Worm (Caenorhabditis elegans) whole organism, late embryonic: Measurements from ENCODE around the gene fbxb-104.
A peak's percentile ranks its signal among the peaks of the same experiment; 100 is the strongest.

Experiments used
- C08G9.2 ChIP-seq: sonication (generic microtip); optimal IDR thresholded peaks from 2 replicates; lab custom pipeline; 2016; ENCODE audit warnings: mild to moderate bottlenecking, missing genetic modification characterization, moderate library complexity, missing compliant biosample characterization
- K02D7.2 ChIP-seq: sonication (generic microtip); optimal IDR thresholded peaks from 2 replicates; lab custom pipeline; 2017; ENCODE audit warnings: mild to moderate bottlenecking, missing genetic modification characterization, missing compliant biosample characterization
- ahr-1 ChIP-seq: sonication (generic microtip); optimal IDR thresholded peaks from 2 replicates; lab custom pipeline; 2016; ENCODE audit warnings: missing genetic modification characterization, missing compliant biosample characterization
- ama-1 ChIP-seq: fragments of 150-350 bp; optimal IDR thresholded peaks from 2 replicates; lab custom pipeline; 2014
- ceh-14 ChIP-seq: sonication (generic microtip); optimal IDR thresholded peaks from 2 replicates; lab custom pipeline; 2016; ENCODE audit warnings: missing genotype, missing genetic modification characterization, missing compliant biosample characterization
- ceh-18 ChIP-seq: sonication (generic microtip); optimal IDR thresholded peaks from 2 replicates; lab custom pipeline; 2016; ENCODE audit warnings: missing genetic modification characterization, missing compliant biosample characterization
- ceh-19 ChIP-seq: fragments of 200-800 bp; sonication (Bioruptor generic); optimal IDR thresholded peaks from 2 replicates; lab custom pipeline; 2018; ENCODE audit warnings: mild to moderate bottlenecking, missing genetic modification characterization, missing compliant biosample characterization
- ceh-24 ChIP-seq: sonication (generic microtip); optimal IDR thresholded peaks from 2 replicates; lab custom pipeline; 2016; ENCODE audit warnings: mild to moderate bottlenecking, missing genetic modification characterization, missing compliant biosample characterization
- ceh-30 ChIP-seq: fragments of 150-350 bp; optimal IDR thresholded peaks from 2 replicates; lab custom pipeline; 2014; ENCODE audit warnings: missing biosample characterization, missing genetic modification characterization
- ceh-34 ChIP-seq: sonication (generic microtip); optimal IDR thresholded peaks from 2 replicates; lab custom pipeline; 2016; ENCODE audit warnings: mild to moderate bottlenecking, missing genetic modification characterization, missing compliant biosample characterization
- ceh-45 ChIP-seq: fragments of 200-800 bp; sonication (Bioruptor generic); IDR thresholded peaks from 2 replicates; pipeline ENCODE4 v1.3.6; 2022; ENCODE audit warnings: missing genetic modification reagents, missing genetic modification characterization, missing compliant biosample characterization
- ceh-48 ChIP-seq: sonication (generic microtip); optimal IDR thresholded peaks from 2 replicates; lab custom pipeline; 2016; ENCODE audit warnings: missing genetic modification characterization, inconsistent platforms, missing compliant biosample characterization
- ceh-9 ChIP-seq: sonication (generic microtip); optimal IDR thresholded peaks from 2 replicates; lab custom pipeline; 2016; ENCODE audit warnings: mild to moderate bottlenecking, missing genetic modification characterization, inconsistent platforms, missing compliant biosample characterization
- che-1 ChIP-seq: sonication (generic microtip); optimal IDR thresholded peaks from 2 replicates; lab custom pipeline; 2016; ENCODE audit warnings: mild to moderate bottlenecking, missing genetic modification characterization, missing compliant biosample characterization
- dmd-4 ChIP-seq: sonication (generic microtip); optimal IDR thresholded peaks from 2 replicates; lab custom pipeline; 2016; ENCODE audit warnings: borderline replicate concordance, missing genetic modification characterization, missing compliant biosample characterization
- elt-2 ChIP-seq: sonication (generic microtip); optimal IDR thresholded peaks from 2 replicates; lab custom pipeline; 2016; ENCODE audit warnings: missing genetic modification reagents, missing genetic modification characterization, missing compliant biosample characterization
- elt-4 ChIP-seq: sonication (generic microtip); optimal IDR thresholded peaks from 2 replicates; lab custom pipeline; 2016; ENCODE audit warnings: missing genetic modification characterization, missing compliant biosample characterization
- ets-4 ChIP-seq: sonication (generic microtip); optimal IDR thresholded peaks from 2 replicates; lab custom pipeline; 2016; ENCODE audit warnings: missing genetic modification characterization, missing compliant biosample characterization
- fkh-6 ChIP-seq: sonication (generic microtip); optimal IDR thresholded peaks from 2 replicates; lab custom pipeline; 2016; ENCODE audit warnings: missing genetic modification characterization, missing compliant biosample characterization
- gmeb-2 ChIP-seq: sonication (generic microtip); optimal IDR thresholded peaks from 2 replicates; lab custom pipeline; 2016; ENCODE audit warnings: missing genetic modification characterization, inconsistent platforms, missing compliant biosample characterization
- hlh-15 ChIP-seq: sonication (generic microtip); optimal IDR thresholded peaks from 2 replicates; lab custom pipeline; 2016; ENCODE audit warnings: missing genetic modification characterization, missing compliant biosample characterization
- hlh-30 ChIP-seq: sonication (generic microtip); optimal IDR thresholded peaks from 2 replicates; lab custom pipeline; 2017; ENCODE audit warnings: antibody characterized with exemption, missing genetic modification characterization, missing compliant biosample characterization; ENCODE audit not compliant: insufficient read depth
- hlh-8 ChIP-seq: sonication (generic microtip); optimal IDR thresholded peaks from 2 replicates; lab custom pipeline; 2016; ENCODE audit warnings: missing genotype, missing genetic modification characterization, missing compliant biosample characterization
- lin-11 ChIP-seq: fragments of 200-800 bp; sonication (Bioruptor generic); optimal IDR thresholded peaks from 2 replicates; lab custom pipeline; 2018; ENCODE audit warnings: mild to moderate bottlenecking, missing genetic modification characterization, missing compliant biosample characterization
- madf-2 ChIP-seq: sonication (generic microtip); optimal IDR thresholded peaks from 2 replicates; lab custom pipeline; 2017; ENCODE audit warnings: missing genetic modification characterization, missing compliant biosample characterization
- nfya-1 ChIP-seq: sonication (generic microtip); optimal IDR thresholded peaks from 2 replicates; lab custom pipeline; 2017; ENCODE audit warnings: missing genetic modification characterization, mild to moderate bottlenecking, missing compliant biosample characterization, antibody characterized with exemption, moderate library complexity
- nhr-11 ChIP-seq: fragments of 150-350 bp; optimal IDR thresholded peaks from 2 replicates; lab custom pipeline; 2014; ENCODE audit warnings: missing biosample characterization, missing genetic modification characterization
- nhr-232 ChIP-seq: sonication (generic microtip); optimal IDR thresholded peaks from 2 replicates; lab custom pipeline; 2016; ENCODE audit warnings: missing genetic modification characterization, missing compliant biosample characterization
- npax-4 ChIP-seq: sonication (generic microtip); optimal IDR thresholded peaks from 2 replicates; lab custom pipeline; 2016; ENCODE audit warnings: missing genetic modification characterization, missing compliant biosample characterization
- pat-9 ChIP-seq: fragments of 200-800 bp; sonication (Bioruptor generic); optimal IDR thresholded peaks from 2 replicates; lab custom pipeline; 2018; ENCODE audit warnings: mild to moderate bottlenecking, missing genetic modification characterization, moderate library complexity, missing compliant biosample characterization
- pax-1 ChIP-seq: fragments of 150-350 bp; optimal IDR thresholded peaks from 2 replicates; lab custom pipeline; 2014; ENCODE audit warnings: missing biosample characterization, missing genetic modification characterization
- pha-2 ChIP-seq: sonication (generic microtip); optimal IDR thresholded peaks from 2 replicates; lab custom pipeline; 2017; ENCODE audit warnings: mild to moderate bottlenecking, missing genetic modification characterization, missing compliant biosample characterization
- pros-1 ChIP-seq: fragments of 150-350 bp; optimal IDR thresholded peaks from 2 replicates; lab custom pipeline; 2014; ENCODE audit warnings: missing biosample characterization, missing genetic modification reagents, missing genetic modification characterization
- ref-2 ChIP-seq: sonication (generic microtip); optimal IDR thresholded peaks from 2 replicates; lab custom pipeline; 2016; ENCODE audit warnings: missing genetic modification characterization, missing compliant biosample characterization
- rnt-1 ChIP-seq: sonication (generic microtip); optimal IDR thresholded peaks from 2 replicates; lab custom pipeline; 2016; ENCODE audit warnings: missing genetic modification characterization, missing compliant biosample characterization
- sdc-2 ChIP-seq: sonication (generic microtip); optimal IDR thresholded peaks from 2 replicates; lab custom pipeline; 2016; ENCODE audit warnings: missing genotype, missing genetic modification characterization, missing compliant biosample characterization
- sox-2 ChIP-seq: fragments of 200-800 bp; sonication (Bioruptor generic); IDR thresholded peaks from 2 replicates; pipeline ENCODE4 v1.3.6; 2022; ENCODE audit warnings: missing genetic modification reagents, missing genetic modification characterization, missing compliant biosample characterization
- sox-4 ChIP-seq: sonication (generic microtip); optimal IDR thresholded peaks from 2 replicates; lab custom pipeline; 2017; ENCODE audit warnings: mild to moderate bottlenecking, missing genetic modification characterization, inconsistent platforms, missing compliant biosample characterization
- syd-9 ChIP-seq: sonication (generic microtip); optimal IDR thresholded peaks from 2 replicates; lab custom pipeline; 2016; ENCODE audit warnings: mild to moderate bottlenecking, missing genetic modification characterization, moderate library complexity, missing compliant biosample characterization
- tbx-2 ChIP-seq: sonication (generic microtip); optimal IDR thresholded peaks from 2 replicates; lab custom pipeline; 2016; ENCODE audit warnings: missing genetic modification characterization, missing compliant biosample characterization
- tbx-7 ChIP-seq: sonication (generic microtip); optimal IDR thresholded peaks from 2 replicates; lab custom pipeline; 2016; ENCODE audit warnings: missing genotype, missing genetic modification characterization, missing compliant biosample characterization
- ttx-3 ChIP-seq: sonication (generic microtip); optimal IDR thresholded peaks from 2 replicates; lab custom pipeline; 2016; ENCODE audit warnings: missing genetic modification reagents, missing genetic modification characterization, missing compliant biosample characterization
- zip-5 ChIP-seq: sonication (generic microtip); optimal IDR thresholded peaks from 2 replicates; lab custom pipeline; 2016; ENCODE audit warnings: missing genetic modification characterization, missing compliant biosample characterization
- ztf-16 ChIP-seq: sonication (generic microtip); optimal IDR thresholded peaks from 2 replicates; lab custom pipeline; 2017; ENCODE audit warnings: missing genetic modification characterization, missing compliant biosample characterization

Gene fbxb-104

DNA sequence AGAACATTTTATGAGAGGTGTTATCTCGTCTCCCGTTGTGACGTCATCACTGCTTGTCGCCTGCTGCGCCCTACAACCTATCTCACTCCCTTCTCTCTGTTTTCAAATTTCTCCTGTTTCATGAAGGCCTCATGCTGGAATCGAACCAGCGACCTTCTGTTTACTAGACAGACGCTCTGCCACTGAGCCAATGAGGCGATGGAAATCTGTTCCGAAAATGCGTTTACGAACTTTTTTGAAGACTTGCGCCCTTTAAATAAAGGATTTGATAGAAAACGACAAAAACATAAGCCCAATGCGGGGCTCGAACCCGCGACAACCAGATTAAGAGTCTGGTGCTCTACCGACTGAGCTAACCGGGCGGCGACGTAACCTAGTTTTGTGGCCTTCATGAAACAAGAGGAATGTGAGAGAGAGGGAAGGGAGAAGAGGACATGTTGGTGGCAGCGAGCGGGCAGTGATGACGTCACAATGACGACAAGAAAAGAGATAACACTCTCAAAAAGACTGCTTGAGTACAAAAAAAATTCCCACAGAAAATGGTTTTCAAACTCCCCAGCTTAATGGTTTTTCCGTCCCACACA, 42.0 kb upstream of the fbxb-104 start, which contains the start of gene clec-126 (continued):
- TF ChIP-seq madf-2 (peak; percentile 77), sdc-2 (tag; lab: Kevin White, UChicago) (peak; percentile 57), pha-2 (tag; lab: Kevin White, UChicago) (peak; percentile 67), ref-2 (tag; lab: Kevin White, UChicago) (peak; percentile 81), ama-1 (lab: Kevin White, UChicago) (no peak), che-1 (tag; lab: Kevin White, UChicago) (peak; percentile 75), pros-1 (tag; lab: Kevin White, UChicago) (no peak), K02D7.2 (peak; percentile 61), hlh-8 (peak; percentile 9), ztf-16 (peak; percentile 45), ahr-1 (tag; lab: Kevin White, UChicago) (no peak), ceh-34 (tag; lab: Kevin White, UChicago) (peak; percentile 51), dmd-4 (tag; lab: Kevin White, UChicago) (peak; percentile 62), elt-4 (tag; lab: Kevin White, UChicago) (peak; percentile 9), syd-9 (tag; lab: Kevin White, UChicago) (peak; percentile 53), ceh-19 (peak; percentile 68), ttx-3 (tag; lab: Kevin White, UChicago) (peak; percentile 60), hlh-30 (tag; lab: Kevin White, UChicago) (peak; percentile 43), ceh-30 (no peak), fkh-6 (tag; lab: Kevin White, UChicago) (peak; percentile 76), ceh-24 (tag; lab: Kevin White, UChicago) (no peak), rnt-1 (tag; lab: Kevin White, UChicago) (peak; percentile 34), tbx-7 (tag; lab: Kevin White, UChicago) (peak; percentile 59), lin-11 (tag; lab: Kevin White, UChicago) (peak; percentile 64), sox-2 (GFP tag; lab: Robert Waterston, UW) (no peak; the same call in 1 of the 2 replicates), C08G9.2 (tag; lab: Kevin White, UChicago) (peak; percentile 67), gmeb-2 (tag; lab: Kevin White, UChicago) (peak; percentile 52), zip-5 (peak; percentile 65), nhr-11 (tag; lab: Kevin White, UChicago) (no peak), ceh-9 (tag; lab: Kevin White, UChicago) (peak; percentile 27), pat-9 (tag; lab: Kevin White, UChicago) (peak; percentile 68), ceh-48 (tag; lab: Kevin White, UChicago) (peak; percentile 53), ceh-14 (tag; lab: Kevin White, UChicago) (peak; percentile 77), ceh-45 (GFP tag; lab: Robert Waterston, UW) (0 out of 2 replicates have a peak, but pooled peaks have one; percentile 7), elt-2 (tag; lab: Kevin White, UChicago) (peak; percentile 93), ets-4 (tag; lab: Kevin White, UChicago) (peak; percentile 5), sox-4 (tag; lab: Kevin White, UChicago) (peak; percentile 65), nhr-232 (tag; lab: Kevin White, UChicago) (peak; percentile 72), npax-4 (tag; lab: Kevin White, UChicago) (peak; percentile 46), hlh-15 (tag; lab: Kevin White, UChicago) (peak; percentile 37), nfya-1 (tag; lab: Kevin White, UChicago) (peak; percentile 64), pax-1 (no peak), ceh-18 (peak; percentile 71), tbx-2 (tag; lab: Kevin White, UChicago) (peak; percentile 76)
